Fruit fly (Drosophila melanogaster) whole organism, prepupa: ENCODE results near the gene Rala.

Experiments used
- CG1621 ChIP-seq: fragments of 200-800 bp; sonication (Bioruptor generic); optimal IDR thresholded peaks from 3 replicates; lab custom pipeline; 2018; ENCODE audit warnings: missing biosample characterization, mild to moderate bottlenecking, missing genetic modification characterization
- Eip75B ChIP-seq: fragments of 200-800 bp; sonication (Bioruptor generic); optimal IDR thresholded peaks from 3 replicates; lab custom pipeline; 2016; ENCODE audit warnings: missing biosample characterization, missing genetic modification characterization
- Ets21C ChIP-seq: fragments of 200-800 bp; sonication (Bioruptor generic); optimal IDR thresholded peaks from 3 replicates; lab custom pipeline; 2016; ENCODE audit warnings: missing biosample characterization, missing genetic modification characterization
- Hr39 ChIP-seq: fragments of 200-800 bp; sonication (Bioruptor generic); optimal IDR thresholded peaks from 2 replicates; lab custom pipeline; 2016; ENCODE audit warnings: missing biosample characterization, missing genetic modification characterization
- OdsH ChIP-seq: fragments of 200-800 bp; sonication (Bioruptor generic); optimal IDR thresholded peaks from 3 replicates; lab custom pipeline; 2016; ENCODE audit warnings: missing biosample characterization, missing genetic modification characterization
- Sox14 ChIP-seq: fragments of 200-800 bp; sonication (Bioruptor generic); optimal IDR thresholded peaks from 3 replicates; lab custom pipeline; 2016; ENCODE audit warnings: missing biosample characterization, missing genetic modification characterization
- achi ChIP-seq: fragments of 200-800 bp; sonication (Bioruptor generic); optimal IDR thresholded peaks from 3 replicates; lab custom pipeline; 2016; ENCODE audit warnings: missing biosample characterization, missing genetic modification characterization
- svp ChIP-seq: fragments of 200-800 bp; sonication (Bioruptor generic); peaks from one replicate; lab custom pipeline; 2016; ENCODE audit warnings: missing biosample characterization, missing genetic modification characterization

- TF ChIP-seq achi (GFP tag; lab: Kevin White, UChicago), result no peak
- TF ChIP-seq Hr39 (GFP tag; lab: Kevin White, UChicago), result no peak
- TF ChIP-seq Sox14 (GFP tag; lab: Kevin White, UChicago), result no peak
- TF ChIP-seq Eip75B (GFP tag; lab: Kevin White, UChicago), result no peak
- TF ChIP-seq Ets21C, result no peak
- peak; percentile 7 for TF ChIP-seq CG1621 (tag; lab: Kevin White, UChicago)
- TF ChIP-seq svp, result peak; percentile 57
- TF ChIP-seq OdsH (GFP tag; lab: Kevin White, UChicago), result no peak
These were observed at the start of gene Rala, which contains the start of gene Tlk for dm6 chrX:3719480-3720064.
